Worm (Caenorhabditis elegans): ENCODE data around the gene try-4.

The try-4 gene

ce11 chrV:20861080-20861479 is at the start of gene try-4:
try-4 (minus strand) TSS chrV:20861153.
- TF ChIP-seq klf-2 (GFP tag; conservative IDR thresholded peaks at IDR 0.05): no peak
- no peak for TF ChIP-seq cog-1 (tag; optimal IDR thresholded peaks at IDR 0.05)
- TF ChIP-seq med-1 (GFP tag; optimal IDR thresholded peaks at IDR 0.05; ENCODE audit: insufficient read depth): no peak
- no peak for TF ChIP-seq tab-1 (GFP tag; IDR thresholded peaks at IDR 0.05)
- TF ChIP-seq T22C8.4 (GFP tag; IDR thresholded peaks at IDR 0.05): no peak
- no peak for TF ChIP-seq ref-1 (GFP tag; conservative IDR thresholded peaks at IDR 0.05)
- no peak for TF ChIP-seq ztf-29 (GFP tag; IDR thresholded peaks at IDR 0.05)
- no peak for TF ChIP-seq flt-1 (GFP tag; IDR thresholded peaks at IDR 0.05)
- no peak for TF ChIP-seq ztf-23 (GFP tag; IDR thresholded peaks at IDR 0.05)

ce11 chrV:20910167-20910566 is 49.2 kb upstream of the try-4 start, which contains the start of gene ttll-9:
ttll-9 (plus strand) TSS chrV:20910467.
- TF ChIP-seq cog-1 (tag; optimal IDR thresholded peaks at IDR 0.05) (no peak), T22C8.4 (GFP tag; IDR thresholded peaks at IDR 0.05) (no peak), med-1 (GFP tag; optimal IDR thresholded peaks at IDR 0.05; ENCODE audit: insufficient read depth) (no peak)

DNA sequence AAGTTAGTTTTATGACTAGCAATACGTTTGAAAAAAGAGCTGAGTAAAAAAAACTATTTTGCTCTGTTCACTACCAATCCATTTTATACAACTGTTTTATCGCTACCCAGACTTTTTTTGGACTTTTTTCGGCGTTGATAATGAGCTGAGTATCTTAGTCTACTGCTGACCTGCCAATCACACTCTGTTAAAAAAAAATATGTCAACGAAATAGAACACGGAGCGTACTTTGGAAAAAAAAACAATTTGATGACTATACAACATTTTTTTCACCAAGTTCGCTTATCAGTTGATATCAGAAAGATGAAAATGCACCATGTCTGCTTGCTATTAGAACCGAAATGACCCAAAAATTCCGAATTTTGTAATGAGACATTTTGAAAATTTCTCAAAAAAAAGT is 48.8 kb upstream of the try-4 start:
- no peak for TF ChIP-seq ref-1 (GFP tag; conservative IDR thresholded peaks at IDR 0.05)

DNA sequence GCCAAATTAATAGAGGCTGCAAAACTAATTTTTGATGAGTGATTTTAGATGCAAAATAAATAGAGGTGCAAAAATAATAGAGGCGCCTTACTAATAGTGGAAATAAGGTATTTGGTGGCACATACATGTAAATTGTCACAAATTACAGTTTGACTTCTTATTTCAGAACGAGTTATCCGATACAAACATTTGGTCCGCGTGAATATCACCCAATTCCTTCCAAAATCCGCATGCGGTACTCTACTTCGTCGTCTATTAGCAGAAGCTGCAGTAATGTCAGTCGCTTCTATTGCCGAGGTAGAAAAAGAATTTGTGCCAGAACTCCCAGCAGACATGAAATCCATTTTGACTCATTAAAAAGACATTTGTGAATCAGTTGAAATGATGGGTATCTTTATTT is 46.0 kb upstream of the try-4 start:
- TF ChIP-seq flt-1 (GFP tag; IDR thresholded peaks at IDR 0.05): no peak

ce11 chrV:20904094-20904268 is 43.0 kb upstream of the try-4 start, which contains the start of gene acs-12:
acs-12 (plus strand) TSS chrV:20904169.
- TF ChIP-seq T22C8.4 (GFP tag; IDR thresholded peaks at IDR 0.05): no peak
- no peak for TF ChIP-seq cog-1 (tag; optimal IDR thresholded peaks at IDR 0.05)
- TF ChIP-seq ref-1 (GFP tag; conservative IDR thresholded peaks at IDR 0.05): no peak
- TF ChIP-seq tab-1 (GFP tag; IDR thresholded peaks at IDR 0.05): no peak
- no peak for TF ChIP-seq med-1 (GFP tag; optimal IDR thresholded peaks at IDR 0.05; ENCODE audit: insufficient read depth)
- no peak for TF ChIP-seq ztf-23 (GFP tag; IDR thresholded peaks at IDR 0.05)
- TF ChIP-seq ztf-29 (GFP tag; IDR thresholded peaks at IDR 0.05): no peak
- no peak for TF ChIP-seq flt-1 (GFP tag; IDR thresholded peaks at IDR 0.05)

DNA sequence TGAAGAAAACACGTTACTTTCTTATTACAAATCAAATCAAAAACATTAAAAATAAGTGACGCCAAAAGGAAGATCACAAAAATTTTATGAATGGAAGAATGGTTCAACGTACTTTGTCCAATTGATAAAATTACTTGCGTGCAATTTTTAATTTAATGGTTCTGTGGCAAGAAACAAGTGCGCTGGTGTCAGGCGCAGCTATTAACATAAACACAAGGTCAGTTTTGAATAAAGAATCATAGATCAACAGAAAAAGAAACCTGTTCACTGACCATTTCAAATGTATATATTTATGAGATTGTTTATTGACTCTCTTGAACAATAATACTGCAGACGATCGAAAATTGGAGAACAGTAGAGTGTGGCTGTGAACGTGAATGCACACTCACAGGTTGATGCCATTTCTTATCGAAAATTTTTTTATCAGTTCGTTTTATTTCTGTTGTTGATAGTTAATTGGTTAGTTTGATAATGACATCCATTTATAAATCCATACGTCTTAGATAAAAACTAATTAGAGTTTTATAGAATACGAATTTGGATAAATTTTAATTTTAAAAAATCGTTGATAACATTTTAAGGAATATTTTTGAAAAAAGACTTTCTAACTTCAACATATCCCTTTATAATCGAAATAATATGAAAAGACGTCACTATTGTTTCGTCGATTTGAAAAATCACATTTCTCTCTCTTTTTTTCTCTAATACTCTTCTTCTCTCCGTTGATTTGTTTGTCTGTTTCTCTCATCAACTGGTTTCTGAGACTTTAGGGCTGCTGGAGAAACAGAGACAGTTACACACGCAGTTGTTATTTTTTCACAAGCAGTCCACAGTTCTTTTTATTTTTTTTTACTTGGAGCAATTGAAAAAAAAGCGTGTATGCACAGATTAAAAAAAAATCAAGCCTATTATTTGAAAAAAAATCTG is 42.5 kb upstream of the try-4 start, which contains the start of gene amx-3:
TSS of gene amx-3 (minus strand) at position 548 of the 927 bp plus-strand sequence.
- TF ChIP-seq med-1 (GFP tag; optimal IDR thresholded peaks at IDR 0.05; ENCODE audit: insufficient read depth) (no peak), tab-1 (GFP tag; IDR thresholded peaks at IDR 0.05) (no peak), cog-1 (tag; optimal IDR thresholded peaks at IDR 0.05) (no peak), klf-2 (GFP tag; conservative IDR thresholded peaks at IDR 0.05) (no peak), T22C8.4 (GFP tag; IDR thresholded peaks at IDR 0.05) (no peak), ref-1 (GFP tag; conservative IDR thresholded peaks at IDR 0.05) (no peak), ztf-23 (GFP tag; IDR thresholded peaks at IDR 0.05) (no peak), flt-1 (GFP tag; IDR thresholded peaks at IDR 0.05) (no peak), ztf-29 (GFP tag; IDR thresholded peaks at IDR 0.05) (no peak)

ce11 chrV:20891871-20892270 is 30.9 kb upstream of the try-4 start:
- TF ChIP-seq flt-1 (GFP tag; IDR thresholded peaks at IDR 0.05) (no peak), tab-1 (GFP tag; IDR thresholded peaks at IDR 0.05) (no peak), klf-2 (GFP tag; conservative IDR thresholded peaks at IDR 0.05) (no peak), ztf-23 (GFP tag; IDR thresholded peaks at IDR 0.05) (no peak), med-1 (GFP tag; optimal IDR thresholded peaks at IDR 0.05; ENCODE audit: insufficient read depth) (no peak), cog-1 (tag; optimal IDR thresholded peaks at IDR 0.05) (no peak), ztf-29 (GFP tag; IDR thresholded peaks at IDR 0.05) (no peak), T22C8.4 (GFP tag; IDR thresholded peaks at IDR 0.05) (no peak), ref-1 (GFP tag; conservative IDR thresholded peaks at IDR 0.05) (no peak)

DNA sequence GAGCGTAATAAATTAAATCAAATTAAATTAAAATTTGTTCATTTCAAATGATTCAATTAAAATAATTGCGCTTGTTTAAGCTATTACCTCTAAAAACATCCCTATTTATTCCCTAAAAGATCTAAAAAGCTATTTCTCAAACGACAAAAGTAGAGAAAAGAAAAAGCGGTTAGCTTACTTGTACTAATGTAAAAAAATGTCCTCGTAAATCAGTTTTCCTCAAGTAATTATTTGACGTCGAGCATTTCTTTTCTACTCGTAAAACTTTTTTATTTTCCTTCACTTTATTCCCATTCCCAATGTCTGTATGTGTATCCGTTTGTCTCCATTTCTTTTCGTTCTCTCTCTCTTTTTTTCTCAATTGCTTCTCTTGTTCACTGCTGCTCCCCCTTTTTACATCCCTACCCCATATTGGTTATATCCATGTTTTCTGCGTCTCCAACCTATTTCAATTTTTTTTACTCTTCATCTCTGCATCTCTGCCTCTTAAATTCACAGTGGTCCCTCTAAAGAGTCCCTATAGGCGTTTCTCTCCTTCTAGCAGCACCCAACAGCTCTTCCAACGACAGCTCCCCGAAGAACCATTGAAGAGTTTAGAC is 18.2 kb upstream of the try-4 start, which contains the start of gene unc-80:
TSS of gene unc-80 (plus strand) at position 533 of the 599 bp plus-strand sequence.
- TF ChIP-seq tab-1 (GFP tag; IDR thresholded peaks at IDR 0.05) (no peak), flt-1 (GFP tag; IDR thresholded peaks at IDR 0.05) (no peak), med-1 (GFP tag; optimal IDR thresholded peaks at IDR 0.05; ENCODE audit: insufficient read depth) (no peak)

DNA sequence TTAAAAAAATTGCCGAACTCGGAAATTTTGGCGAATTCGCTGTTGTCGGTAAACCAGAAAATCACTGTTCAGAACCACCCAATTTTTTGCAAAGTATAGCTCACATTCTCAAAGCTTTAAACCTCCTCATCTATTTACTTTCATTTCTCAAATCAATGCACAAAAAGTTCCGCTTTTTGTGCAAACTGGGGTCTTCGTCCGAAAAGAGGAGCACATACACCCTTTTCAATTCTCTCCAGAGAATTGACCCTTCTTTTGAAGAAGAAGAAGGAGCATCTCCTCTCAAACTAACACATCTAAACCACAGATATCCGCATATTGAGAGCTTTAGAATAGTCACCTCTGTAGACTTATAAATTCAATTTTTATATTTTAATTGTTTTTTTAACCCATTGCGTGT is 14.4 kb upstream of the try-4 start:
- TF ChIP-seq T22C8.4 (GFP tag; IDR thresholded peaks at IDR 0.05) (no peak), flt-1 (GFP tag; IDR thresholded peaks at IDR 0.05) (no peak), med-1 (GFP tag; optimal IDR thresholded peaks at IDR 0.05; ENCODE audit: insufficient read depth) (no peak), klf-2 (GFP tag; conservative IDR thresholded peaks at IDR 0.05) (no peak), cog-1 (tag; optimal IDR thresholded peaks at IDR 0.05) (no peak), ztf-23 (GFP tag; IDR thresholded peaks at IDR 0.05) (no peak), ref-1 (GFP tag; conservative IDR thresholded peaks at IDR 0.05) (no peak), ztf-29 (GFP tag; IDR thresholded peaks at IDR 0.05) (no peak), tab-1 (GFP tag; IDR thresholded peaks at IDR 0.05) (no peak)

DNA sequence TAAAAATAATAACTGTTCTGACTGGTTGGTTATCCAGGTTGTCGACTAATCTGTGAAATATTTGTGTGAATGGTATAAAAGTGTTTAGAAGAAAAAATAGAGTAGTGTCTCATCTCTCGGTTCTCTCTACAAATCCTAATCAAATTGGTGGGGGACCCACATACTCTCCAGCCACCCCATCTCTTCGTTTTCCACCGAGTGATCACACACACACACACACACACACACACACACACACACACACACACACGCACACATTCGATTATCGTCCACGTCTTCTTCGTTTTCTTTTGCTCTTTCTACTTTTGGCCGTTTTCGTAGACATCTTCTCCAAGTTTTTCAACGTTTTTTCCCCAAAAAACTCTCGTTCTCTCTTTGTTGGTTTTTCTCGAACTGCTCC is 12.2 kb upstream of the try-4 start:
- TF ChIP-seq ztf-23 (GFP tag; IDR thresholded peaks at IDR 0.05) (no peak), klf-2 (GFP tag; conservative IDR thresholded peaks at IDR 0.05) (no peak), flt-1 (GFP tag; IDR thresholded peaks at IDR 0.05) (no peak), med-1 (GFP tag; optimal IDR thresholded peaks at IDR 0.05; ENCODE audit: insufficient read depth) (no peak), tab-1 (GFP tag; IDR thresholded peaks at IDR 0.05) (no peak), T22C8.4 (GFP tag; IDR thresholded peaks at IDR 0.05) (no peak), ztf-29 (GFP tag; IDR thresholded peaks at IDR 0.05) (no peak), ref-1 (GFP tag; conservative IDR thresholded peaks at IDR 0.05) (no peak), cog-1 (tag; optimal IDR thresholded peaks at IDR 0.05) (no peak)
